Worm (Caenorhabditis elegans) whole organism, mixed stage, embryonic: ENCODE measurements around the gene oig-1.

Source experiments
- bed-3 ChIP-seq: fragments of 200-800 bp; sonication (Bioruptor generic); optimal IDR thresholded peaks from 3 replicates; lab custom pipeline; 2018; ENCODE audit warnings: mild to moderate bottlenecking, missing genetic modification characterization, moderate library complexity, missing compliant biosample characterization
- elt-1 ChIP-seq: sonication (generic microtip); optimal IDR thresholded peaks from 2 replicates; lab custom pipeline; 2017; ENCODE audit warnings: missing genetic modification characterization, mild to moderate bottlenecking, missing compliant biosample characterization, antibody characterized with exemption, moderate library complexity, borderline replicate concordance; ENCODE audit not compliant: insufficient read depth
- ham-2 ChIP-seq: fragments of 200-800 bp; sonication (Bioruptor generic); optimal IDR thresholded peaks from 2 replicates; lab custom pipeline; 2018; ENCODE audit warnings: mild to moderate bottlenecking, missing genetic modification characterization, missing compliant biosample characterization
- lin-13 ChIP-seq: fragments of 150-350 bp; optimal IDR thresholded peaks from 2 replicates; lab custom pipeline; 2014; ENCODE audit warnings: missing biosample characterization, missing genetic modification characterization
- nhr-28 ChIP-seq: fragments of 150-350 bp; optimal IDR thresholded peaks from 2 replicates; lab custom pipeline; 2014; ENCODE audit warnings: missing biosample characterization, missing genetic modification characterization
- tbx-8 ChIP-seq: fragments of 200-800 bp; sonication (Bioruptor generic); optimal IDR thresholded peaks from 2 replicates; lab custom pipeline; 2018; ENCODE audit warnings: mild to moderate bottlenecking, missing genetic modification characterization, moderate library complexity, missing compliant biosample characterization
- unc-62 ChIP-seq: fragments of 150-350 bp; optimal IDR thresholded peaks from 2 replicates; lab custom pipeline; 2014; ENCODE audit warnings: missing biosample characterization, missing genetic modification reagents, missing genetic modification characterization
- zip-8 ChIP-seq: fragments of 150-350 bp; optimal IDR thresholded peaks from 2 replicates; lab custom pipeline; 2014; ENCODE audit warnings: missing biosample characterization, missing genetic modification characterization

DNA sequence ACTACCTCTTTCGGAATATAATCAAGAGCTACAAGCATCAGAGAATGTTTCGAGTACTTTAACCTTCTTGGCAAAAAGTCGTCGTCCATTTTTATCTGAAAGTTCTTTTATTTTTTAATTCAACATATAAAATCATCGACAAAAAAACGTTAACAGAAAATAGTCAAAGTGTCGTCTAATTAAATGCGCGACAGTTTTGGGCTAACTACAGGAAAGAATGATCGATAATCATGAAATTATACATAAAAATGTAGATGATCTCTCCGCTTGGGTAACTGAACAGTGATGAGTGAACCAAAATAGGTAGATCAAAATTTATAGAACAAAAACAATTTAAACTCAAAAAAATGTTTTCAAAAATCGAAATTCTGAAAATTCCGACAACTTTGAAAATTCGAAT lies 33.0 kb upstream of the oig-1 start, which contains the start of gene C09E7.8:
- no peak for TF ChIP-seq unc-62 (GFP tag; lab: Kevin White, UChicago)
- no peak for TF ChIP-seq lin-13 (tag; lab: Kevin White, UChicago)
- TF ChIP-seq bed-3 (GFP tag; lab: Kevin White, UChicago): no peak
- no peak for TF ChIP-seq ham-2 (GFP tag; lab: Kevin White, UChicago)
- TF ChIP-seq nhr-28 (tag; lab: Kevin White, UChicago): no peak
- TF ChIP-seq tbx-8: no peak
- no peak for TF ChIP-seq zip-8 (tag; lab: Kevin White, UChicago)
- TF ChIP-seq elt-1: no peak
